Worm (Caenorhabditis elegans) whole organism, L3 larva: Measurements from ENCODE around the gene ZC239.3.

ENCODE experiments used
- R02D3.7 ChIP-seq: fragments of 150-350 bp; optimal IDR thresholded peaks from 2 replicates; lab custom pipeline; 2014; ENCODE audit warnings: missing biosample characterization, missing genetic modification characterization
- ZK546.5 ChIP-seq: sonication (generic microtip); optimal IDR thresholded peaks from 2 replicates; lab custom pipeline; 2017; ENCODE audit warnings: missing biosample characterization, missing genetic modification characterization
- ceh-16 ChIP-seq: sonication (generic microtip); optimal IDR thresholded peaks from 2 replicates; lab custom pipeline; 2017; ENCODE audit warnings: missing biosample characterization, missing genetic modification characterization
- ceh-28 ChIP-seq: fragments of 150-350 bp; optimal IDR thresholded peaks from 2 replicates; lab custom pipeline; 2014; ENCODE audit warnings: missing biosample characterization, missing genetic modification reagents, missing genetic modification characterization
- ceh-82 ChIP-seq: fragments of 150-350 bp; optimal IDR thresholded peaks from 2 replicates; lab custom pipeline; 2014; ENCODE audit warnings: missing biosample characterization, missing genetic modification characterization
- ceh-9 ChIP-seq: sonication (generic microtip); optimal IDR thresholded peaks from 2 replicates; lab custom pipeline; 2018; ENCODE audit warnings: missing biosample characterization, missing genetic modification characterization
- egl-27 ChIP-seq: sonication (generic microtip); optimal IDR thresholded peaks from 4 replicates; lab custom pipeline; 2017; ENCODE audit warnings: missing biosample characterization, missing genetic modification reagents, missing genetic modification characterization
- egl-5 ChIP-seq: fragments of 150-350 bp; optimal IDR thresholded peaks from 2 replicates; lab custom pipeline; 2017; ENCODE audit warnings: missing biosample characterization, missing genetic modification reagents, missing genetic modification characterization, inconsistent platforms
- elt-1 ChIP-seq: fragments of 150-350 bp; optimal IDR thresholded peaks from 2 replicates; lab custom pipeline; 2014; ENCODE audit warnings: missing biosample characterization, missing genetic modification characterization
- elt-2 ChIP-seq: sonication (generic microtip); optimal IDR thresholded peaks from 2 replicates; lab custom pipeline; 2016; ENCODE audit warnings: missing genetic modification reagents, mild to moderate bottlenecking, missing genetic modification characterization, missing compliant biosample characterization
- elt-3 ChIP-seq, 3 experiments: fragments of 150-350 bp in 1 of 3; sonication (generic microtip) in 2 of 3; optimal IDR thresholded peaks; 2 replicates in 2 of 3; 4 replicates in 1 of 3; lab custom pipeline; 2014 to 2017; ENCODE audit warnings: missing biosample characterization in 3 of 3, missing genetic modification characterization in 3 of 3
- eor-1 ChIP-seq, 2 experiments: fragments of 150-350 bp; optimal IDR thresholded peaks; 2 replicates each; lab custom pipeline; 2014 to 2018; ENCODE audit warnings: missing biosample characterization in 2 of 2, missing genetic modification characterization in 2 of 2
- fos-1 ChIP-seq: fragments of 150-350 bp; optimal IDR thresholded peaks from 2 replicates; lab custom pipeline; 2014; ENCODE audit warnings: missing biosample characterization, missing genetic modification characterization
- hmg-11 ChIP-seq: sonication (generic microtip); optimal IDR thresholded peaks from 2 replicates; lab custom pipeline; 2016; ENCODE audit warnings: missing genetic modification characterization, missing compliant biosample characterization
- jun-1 ChIP-seq: fragments of 150-350 bp; optimal IDR thresholded peaks from 2 replicates; lab custom pipeline; 2014; ENCODE audit warnings: missing biosample characterization, missing genetic modification reagents, missing genetic modification characterization
- lin-39 ChIP-seq: fragments of 150-350 bp; optimal IDR thresholded peaks from 2 replicates; lab custom pipeline; 2018; ENCODE audit warnings: missing biosample characterization, missing genetic modification reagents, missing genetic modification characterization
- mdl-1 ChIP-seq: fragments of 150-350 bp; optimal IDR thresholded peaks from 2 replicates; lab custom pipeline; 2014; ENCODE audit warnings: missing biosample characterization, missing genetic modification characterization
- mml-1 ChIP-seq: fragments of 150-350 bp; sonication (generic microtip); optimal IDR thresholded peaks from 3 replicates; lab custom pipeline; 2014; ENCODE audit warnings: missing biosample characterization, missing genetic modification characterization
- nfya-1 ChIP-seq: sonication (generic microtip); optimal IDR thresholded peaks from 2 replicates; lab custom pipeline; 2017; ENCODE audit warnings: missing genetic modification characterization, mild to moderate bottlenecking, missing compliant biosample characterization, antibody characterized with exemption, moderate library complexity; ENCODE audit not compliant: insufficient read depth
- nhr-11 ChIP-seq: fragments of 150-350 bp; optimal IDR thresholded peaks from 2 replicates; lab custom pipeline; 2014; ENCODE audit warnings: missing biosample characterization, missing genetic modification characterization
- nhr-12 ChIP-seq: fragments of 150-350 bp; optimal IDR thresholded peaks from 2 replicates; lab custom pipeline; 2014; ENCODE audit warnings: missing biosample characterization, missing genetic modification characterization
- nhr-23 ChIP-seq: fragments of 150-350 bp; optimal IDR thresholded peaks from 2 replicates; lab custom pipeline; 2014; ENCODE audit warnings: missing biosample characterization, missing genetic modification reagents, missing genetic modification characterization
- nhr-237 ChIP-seq: fragments of 150-350 bp; optimal IDR thresholded peaks from 2 replicates; lab custom pipeline; 2014; ENCODE audit warnings: missing biosample characterization, missing genetic modification characterization
- nhr-25 ChIP-seq: sonication (generic microtip); optimal IDR thresholded peaks from 2 replicates; lab custom pipeline; 2017; ENCODE audit warnings: missing biosample characterization, missing genetic modification characterization
- nhr-43 ChIP-seq: sonication (generic microtip); optimal IDR thresholded peaks from 2 replicates; lab custom pipeline; 2016; ENCODE audit warnings: mild to moderate bottlenecking, missing genetic modification characterization, missing compliant biosample characterization; ENCODE audit not compliant: poor library complexity, severe bottlenecking
- nhr-67 ChIP-seq: fragments of 150-350 bp; optimal IDR thresholded peaks from 2 replicates; lab custom pipeline; 2014; ENCODE audit warnings: missing biosample characterization, missing genetic modification characterization
- nhr-76 ChIP-seq: fragments of 150-350 bp; sonication (generic microtip); optimal IDR thresholded peaks from 5 replicates; lab custom pipeline; 2014; ENCODE audit warnings: missing biosample characterization, missing genetic modification characterization
- nhr-77 ChIP-seq: fragments of 150-350 bp; optimal IDR thresholded peaks from 2 replicates; lab custom pipeline; 2014; ENCODE audit warnings: missing biosample characterization, missing genetic modification characterization
- pha-4 ChIP-seq: fragments of 150-350 bp; optimal IDR thresholded peaks from 2 replicates; lab custom pipeline; 2014; ENCODE audit warnings: missing biosample characterization, missing genetic modification reagents, missing genetic modification characterization
- pqm-1 ChIP-seq: fragments of 150-350 bp; optimal IDR thresholded peaks from 2 replicates; lab custom pipeline; 2017; ENCODE audit warnings: missing biosample characterization, missing genetic modification characterization, inconsistent platforms
- sea-2 ChIP-seq: fragments of 150-350 bp; sonication (generic microtip); optimal IDR thresholded peaks from 4 replicates; lab custom pipeline; 2014; ENCODE audit warnings: missing biosample characterization, missing genetic modification reagents, missing genetic modification characterization
- snpc-4 ChIP-seq: fragments of 150-350 bp; optimal IDR thresholded peaks from 2 replicates; lab custom pipeline; 2014; ENCODE audit warnings: missing biosample characterization, missing genetic modification characterization
- unc-39 ChIP-seq: sonication (generic microtip); optimal IDR thresholded peaks from 4 replicates; lab custom pipeline; 2017; ENCODE audit warnings: missing biosample characterization, missing genetic modification characterization
- zag-1 ChIP-seq: fragments of 150-350 bp; optimal IDR thresholded peaks from 2 replicates; lab custom pipeline; 2014; ENCODE audit warnings: missing biosample characterization, missing genetic modification characterization
- ztf-11 ChIP-seq: fragments of 150-350 bp; optimal IDR thresholded peaks from 2 replicates; lab custom pipeline; 2014; ENCODE audit warnings: missing biosample characterization, missing genetic modification characterization
- ztf-4 ChIP-seq: fragments of 150-350 bp; optimal IDR thresholded peaks from 2 replicates; lab custom pipeline; 2014; ENCODE audit warnings: missing biosample characterization, missing genetic modification characterization

Gene ZC239.3

DNA sequence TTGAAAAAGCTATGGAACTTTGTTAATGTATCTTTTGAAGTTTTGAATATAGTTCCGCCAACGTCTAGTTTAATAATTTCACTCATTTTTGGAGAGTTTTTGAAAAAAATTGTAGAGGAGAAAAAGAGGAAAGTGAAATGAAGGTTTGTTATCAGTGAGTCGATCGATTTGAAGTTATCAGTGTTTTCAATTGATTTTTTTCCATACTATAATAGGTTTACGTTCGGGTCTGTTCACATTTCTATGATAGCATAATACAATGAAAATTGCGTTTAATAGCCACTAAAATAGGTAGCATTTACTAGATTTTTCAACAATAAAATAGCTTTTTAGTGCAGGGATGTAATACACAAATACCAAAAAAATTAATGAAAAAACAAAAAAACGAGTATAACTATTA is 9.3 kb downstream of the ZC239.3 start, which contains the start of gene ZC239.16:
ZC239.16 (minus strand) TSS at position 120 of the 400 bp plus-strand sequence.
- no peak for TF ChIP-seq mdl-1
- TF ChIP-seq ZK546.5 (tag; lab: Kevin White, UChicago) = no peak
- TF ChIP-seq pqm-1 (tag; lab: Kevin White, UChicago) = peak; percentile 55
- no peak for TF ChIP-seq hmg-11 (tag; lab: Kevin White, UChicago)
- TF ChIP-seq ceh-16 (tag; lab: Kevin White, UChicago) = no peak
- TF ChIP-seq pha-4 (tag; lab: Kevin White, UChicago) = peak; percentile 35
- peak; percentile 73 for TF ChIP-seq elt-2
- TF ChIP-seq unc-39 (tag; lab: Kevin White, UChicago) = no peak
- no peak for TF ChIP-seq sea-2 (GFP tag; lab: Kevin White, UChicago)
- no peak for TF ChIP-seq jun-1 (tag; lab: Kevin White, UChicago)

DNA sequence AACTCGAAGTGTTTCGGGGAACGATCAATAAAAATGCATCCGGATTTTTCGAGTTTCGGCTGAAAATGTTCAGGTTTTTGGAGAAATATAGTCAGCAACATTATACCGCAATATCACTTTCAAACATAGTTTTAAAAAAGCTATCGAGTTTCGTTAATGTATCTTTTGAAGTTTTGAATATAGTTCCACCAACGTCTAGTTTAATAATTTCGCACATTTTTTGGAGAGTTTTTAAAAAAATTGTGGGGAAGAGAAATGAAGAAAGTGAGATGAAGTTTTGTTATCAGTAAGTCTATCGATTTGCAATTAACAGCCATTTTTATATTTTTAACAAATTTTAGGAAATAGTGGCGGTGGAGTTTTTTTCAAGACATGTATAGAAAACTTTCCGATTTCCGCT is 9.9 kb downstream of the ZC239.3 start, which contains the start of gene ZC239.17:
ZC239.17 (minus strand) TSS at position 101 of the 400 bp plus-strand sequence.
- no peak for TF ChIP-seq nhr-23 (tag; lab: Kevin White, UChicago)
- no peak for TF ChIP-seq lin-39 (tag; lab: Kevin White, UChicago)
- no peak for TF ChIP-seq hmg-11 (tag; lab: Kevin White, UChicago)
- no peak for TF ChIP-seq ceh-82 (tag; lab: Kevin White, UChicago)
- no peak for TF ChIP-seq elt-3 (tag; optimal IDR thresholded peaks at IDR 0.05; lab: Kevin White, UChicago)
- TF ChIP-seq pqm-1 (tag; lab: Kevin White, UChicago) = no peak
- no peak for TF ChIP-seq ztf-4
- TF ChIP-seq snpc-4 (tag; lab: Kevin White, UChicago) = no peak
- TF ChIP-seq nhr-11 = no peak
- TF ChIP-seq, all 47 proteins: peak for 0

DNA sequence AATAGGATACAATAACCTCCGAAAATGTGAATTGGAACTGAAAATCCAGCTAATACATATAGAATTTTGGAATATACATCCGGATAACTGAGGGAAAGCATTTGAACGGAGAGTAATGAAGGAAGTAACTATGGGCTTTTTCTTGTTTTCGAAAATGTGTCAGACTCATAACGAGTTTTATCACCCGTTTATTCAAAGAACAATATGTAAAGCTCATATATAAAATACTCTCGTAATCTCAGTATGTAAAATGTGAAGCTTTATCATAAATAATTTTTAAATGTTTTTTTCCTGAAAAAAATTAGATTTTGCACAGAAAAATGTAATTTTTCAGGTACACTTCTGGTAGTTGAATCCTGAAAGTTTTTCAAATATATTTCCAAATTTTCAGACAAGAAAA is 14.6 kb downstream of the ZC239.3 start, which contains the start of gene srh-297:
srh-297 (minus strand) TSS at position 101 of the 400 bp plus-strand sequence.
- TF ChIP-seq nhr-23 (tag; lab: Kevin White, UChicago) (no peak), elt-2 (no peak), nhr-67 (no peak), ceh-9 (tag; lab: Kevin White, UChicago) (no peak), nhr-76 (no peak), R02D3.7 (tag; lab: Kevin White, UChicago) (no peak), mml-1 (no peak), pha-4 (tag; lab: Kevin White, UChicago) (no peak)

DNA sequence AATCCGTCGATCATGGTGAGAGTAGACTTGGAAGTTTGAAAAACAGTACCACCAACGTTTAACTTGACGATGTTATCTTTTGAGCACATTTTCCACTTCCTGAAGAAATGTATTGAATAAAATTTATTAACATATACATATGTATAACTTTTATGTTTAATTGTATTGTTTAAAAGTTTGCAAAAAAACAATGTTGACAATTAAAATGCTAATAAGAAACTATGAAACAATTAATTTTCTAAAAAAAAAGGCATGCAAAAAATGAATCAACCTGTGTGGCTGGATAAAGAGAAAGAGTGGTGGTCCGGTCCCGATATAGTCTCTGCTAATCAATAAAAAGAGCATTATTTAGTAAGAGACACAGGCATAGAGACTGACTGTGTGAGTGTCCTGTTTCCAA is 18.9 kb downstream of the ZC239.3 start, which contains the start of gene C17F4.8:
C17F4.8 (minus strand) TSS at position 101 of the 400 bp plus-strand sequence.
- no peak for TF ChIP-seq hmg-11 (tag; lab: Kevin White, UChicago)
- no peak for TF ChIP-seq nhr-237 (tag; lab: Kevin White, UChicago)
- TF ChIP-seq ZK546.5 (tag; lab: Kevin White, UChicago) = no peak
- TF ChIP-seq sea-2 (GFP tag; lab: Kevin White, UChicago) = no peak
- TF ChIP-seq ceh-82 (tag; lab: Kevin White, UChicago) = no peak
- TF ChIP-seq pha-4 (tag; lab: Kevin White, UChicago) = no peak
- no peak for TF ChIP-seq R02D3.7 (tag; lab: Kevin White, UChicago)
- TF ChIP-seq ztf-11 = no peak
- no peak for TF ChIP-seq elt-1 (tag; lab: Kevin White, UChicago)
- no peak for TF ChIP-seq egl-27 (tag; lab: Kevin White, UChicago)
- TF ChIP-seq egl-5 (tag; lab: Kevin White, UChicago) = no peak
- no peak for TF ChIP-seq nhr-43
- no peak for TF ChIP-seq pqm-1 (tag; lab: Kevin White, UChicago)
- no peak for TF ChIP-seq zag-1
- TF ChIP-seq nhr-25 (tag; lab: Kevin White, UChicago) = no peak
- TF ChIP-seq nhr-77 (tag; lab: Kevin White, UChicago) = no peak

DNA sequence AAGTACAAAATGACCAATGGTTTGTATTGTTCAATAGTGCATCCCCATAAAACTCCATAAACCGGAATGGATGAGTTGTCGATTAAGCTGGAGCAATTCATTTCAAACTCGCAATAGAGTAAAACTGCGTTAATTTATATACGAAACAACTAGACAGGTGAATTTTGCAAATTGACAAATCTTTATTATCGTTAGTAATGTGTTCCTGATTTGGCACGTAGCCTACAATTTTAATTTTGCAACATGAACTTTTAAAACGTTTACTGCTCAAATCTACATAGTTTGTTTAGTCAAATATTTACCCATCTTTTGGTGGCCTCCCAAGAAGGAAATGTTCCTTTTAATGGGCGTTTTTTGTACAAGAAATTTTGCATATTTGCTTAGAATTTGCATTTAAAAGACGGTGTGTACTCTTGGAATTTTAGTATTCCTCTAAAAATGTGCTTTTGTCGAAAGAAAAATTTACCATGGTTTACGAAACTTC is 21.2 kb downstream of the ZC239.3 start, which contains the start of the genes srz-67 and C17F4.11:
srz-67 (minus strand) TSS at position 101 of the 484 bp plus-strand sequence.
C17F4.11 (plus strand) TSS at position 434 of the 484 bp plus-strand sequence.
- TF ChIP-seq nhr-11 = no peak
- TF ChIP-seq elt-2 = no peak
- TF ChIP-seq eor-1 (tag; optimal IDR thresholded peaks at IDR 0.05; lab: Kevin White, UChicago) = no peak
- TF ChIP-seq elt-1 (tag; lab: Kevin White, UChicago) = no peak
- TF ChIP-seq lin-39 (tag; lab: Kevin White, UChicago) = no peak
- TF ChIP-seq elt-3 (tag; optimal IDR thresholded peaks at IDR 0.05; lab: Kevin White, UChicago) = no peak
- TF ChIP-seq egl-5 (tag; lab: Kevin White, UChicago) = no peak
- TF ChIP-seq nhr-23 (tag; lab: Kevin White, UChicago) = no peak
- TF ChIP-seq nhr-25 (tag; lab: Kevin White, UChicago) = no peak
- TF ChIP-seq nfya-1 (tag; lab: Kevin White, UChicago) = no peak
- TF ChIP-seq ztf-4 = no peak
- TF ChIP-seq ceh-28 (tag; lab: Kevin White, UChicago) = no peak
- TF ChIP-seq fos-1 = no peak
- TF ChIP-seq ceh-9 (tag; lab: Kevin White, UChicago) = no peak
- TF ChIP-seq nhr-77 (tag; lab: Kevin White, UChicago) = no peak
- TF ChIP-seq nhr-12 = no peak
